Fruit fly (Drosophila melanogaster): ENCODE results near the gene rsh.

DNA sequence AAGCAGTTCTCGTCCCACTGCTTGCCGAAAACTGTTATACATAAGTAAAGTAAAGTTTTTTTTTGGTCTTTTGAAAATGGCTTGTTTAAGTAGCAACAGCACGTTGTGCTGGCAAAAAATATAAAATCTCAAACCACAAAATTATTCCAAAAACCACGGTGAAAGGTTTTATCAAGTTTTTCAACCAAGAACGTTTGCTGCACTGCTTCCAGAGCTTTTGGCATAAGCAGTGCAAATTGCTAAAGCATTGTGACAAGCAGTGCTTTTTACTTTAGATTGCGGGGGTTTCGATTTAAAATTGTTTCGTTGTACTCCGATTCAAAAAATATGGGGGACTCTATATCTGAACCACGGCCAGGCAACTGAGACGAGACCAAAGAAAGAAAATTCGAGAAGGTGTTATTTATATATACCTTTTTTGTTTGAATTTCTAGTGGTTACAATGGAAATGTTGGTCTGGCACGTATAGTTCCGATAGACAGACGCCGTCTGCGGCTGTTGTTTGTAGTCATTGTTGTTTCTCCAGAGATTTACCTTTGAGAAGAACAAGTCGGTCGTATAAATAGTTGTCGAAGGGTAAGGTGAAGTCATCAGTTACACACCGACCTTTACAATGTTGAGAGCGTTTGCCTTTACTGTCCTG is 21.0 kb upstream of the rsh start, which contains the start of gene Mur11Da:
- TF ChIP-seq onecut (GFP tag; IDR thresholded peaks at IDR 0.05) (no peak), Trl (optimal IDR thresholded peaks at IDR 0.05) (no peak), Trl (GFP tag; optimal IDR thresholded peaks at IDR 0.05) (no peak), ftz-f1 (GFP tag; optimal IDR thresholded peaks at IDR 0.05) (no peak), Lim3 (GFP tag; IDR thresholded peaks at IDR 0.05) (no peak), gem (tag; optimal IDR thresholded peaks at IDR 0.05) (no peak), abd-A (tag; optimal IDR thresholded peaks at IDR 0.05) (no peak), Hmr (GFP tag; optimal IDR thresholded peaks at IDR 0.05) (no peak), CG13424 (tag; optimal IDR thresholded peaks at IDR 0.05) (no peak), CG1233 (GFP tag; optimal IDR thresholded peaks at IDR 0.05) (no peak)
